Fruit fly (Drosophila melanogaster) whole organism, embryonic: ENCODE measurements around the gene CG4004.
A peak's percentile ranks its signal among the peaks of the same experiment; 100 is the strongest.

Source experiments
- Aef1 ChIP-seq: fragments of 200-800 bp; sonication (Bioruptor generic); IDR thresholded peaks from 3 replicates; pipeline ENCODE4 v1.3.6; 2022; ENCODE audit warnings: missing biosample characterization, missing genetic modification characterization
- Antp ChIP-seq: fragments of 200-800 bp; sonication (Bioruptor generic); optimal IDR thresholded peaks from 3 replicates; lab custom pipeline; 2016; ENCODE audit warnings: missing biosample characterization, missing genetic modification characterization
- Asciz ChIP-seq: fragments of 200-800 bp; sonication (Bioruptor generic); optimal IDR thresholded peaks from 2 replicates; lab custom pipeline; 2017; ENCODE audit warnings: missing biosample characterization, mild to moderate bottlenecking, missing genetic modification characterization, missing genetic modification reagents
- BEAF-32 ChIP-seq: fragments of 200-800 bp; sonication (Bioruptor generic); optimal IDR thresholded peaks from 3 replicates; lab custom pipeline; 2017; ENCODE audit warnings: missing biosample characterization, missing genetic modification characterization, mild to moderate bottlenecking, moderate library complexity, missing genetic modification reagents
- CG10543 ChIP-seq: fragments of 200-800 bp; sonication (Bioruptor generic); optimal IDR thresholded peaks from 3 replicates; lab custom pipeline; 2017; ENCODE audit warnings: missing biosample characterization, mild to moderate bottlenecking, missing genetic modification characterization, moderate library complexity
- CG11456 ChIP-seq: fragments of 200-800 bp; sonication (Bioruptor generic); IDR thresholded peaks from 3 replicates; pipeline ENCODE4 v1.3.6; 2022; ENCODE audit warnings: missing biosample characterization, missing genetic modification characterization
- CG12391 ChIP-seq: fragments of 200-800 bp; sonication (Bioruptor generic); optimal IDR thresholded peaks from 3 replicates; lab custom pipeline; 2018; ENCODE audit warnings: missing biosample characterization, mild to moderate bottlenecking, missing genetic modification characterization, moderate library complexity
- CG13123 ChIP-seq: fragments of 200-800 bp; sonication (Bioruptor generic); optimal IDR thresholded peaks from 2 replicates; lab custom pipeline; 2016; ENCODE audit warnings: missing biosample characterization, missing genetic modification characterization
- CG14860 ChIP-seq: fragments of 200-800 bp; sonication (Bioruptor generic); IDR thresholded peaks from 3 replicates; pipeline ENCODE4 v1.3.6; 2022; ENCODE audit warnings: missing biosample characterization, missing genetic modification characterization; ENCODE audit not compliant: partially characterized antibody
- CG17361 ChIP-seq: fragments of 200-800 bp; sonication (Bioruptor generic); IDR thresholded peaks from 3 replicates; pipeline ENCODE4 v1.3.6; 2022; ENCODE audit warnings: missing biosample characterization, missing genetic modification characterization
- CG17385 ChIP-seq: fragments of 200-800 bp; sonication (Bioruptor generic); optimal IDR thresholded peaks from 3 replicates; lab custom pipeline; 2018; ENCODE audit warnings: missing biosample characterization, mild to moderate bottlenecking, missing genetic modification characterization
- CG17802 ChIP-seq: fragments of 200-800 bp; sonication (Bioruptor generic); optimal IDR thresholded peaks from 2 replicates; lab custom pipeline; 2018; ENCODE audit warnings: missing biosample characterization, mild to moderate bottlenecking, missing genetic modification characterization, moderate library complexity
- CG17912 ChIP-seq: fragments of 200-800 bp; sonication (Bioruptor generic); optimal IDR thresholded peaks from 2 replicates; lab custom pipeline; 2018; ENCODE audit warnings: missing biosample characterization, mild to moderate bottlenecking, missing genetic modification characterization
- CG1792 ChIP-seq: fragments of 200-800 bp; sonication (Bioruptor generic); optimal IDR thresholded peaks from 2 replicates; lab custom pipeline; 2016; ENCODE audit warnings: missing biosample characterization, missing genetic modification characterization
- CG1832 ChIP-seq: fragments of 200-800 bp; sonication (Bioruptor generic); optimal IDR thresholded peaks from 2 replicates; lab custom pipeline; 2017; ENCODE audit warnings: missing biosample characterization, mild to moderate bottlenecking, missing genetic modification characterization, inconsistent platforms
- CG30403 ChIP-seq: fragments of 200-800 bp; sonication (Bioruptor generic); optimal IDR thresholded peaks from 3 replicates; lab custom pipeline; 2016; ENCODE audit warnings: missing biosample characterization, missing genetic modification characterization
- CG31365 ChIP-seq: fragments of 200-800 bp; sonication (Bioruptor generic); optimal IDR thresholded peaks from 2 replicates; lab custom pipeline; 2018; ENCODE audit warnings: missing biosample characterization, mild to moderate bottlenecking, missing genetic modification characterization
- CG3838 ChIP-seq: fragments of 200-800 bp; sonication (Bioruptor generic); optimal IDR thresholded peaks from 3 replicates; lab custom pipeline; 2016; ENCODE audit warnings: missing biosample characterization, missing genetic modification characterization
- CG4282 ChIP-seq: fragments of 200-800 bp; sonication (Bioruptor generic); optimal IDR thresholded peaks from 2 replicates; lab custom pipeline; 2016; ENCODE audit warnings: missing biosample characterization, missing genetic modification characterization
- CG4404 ChIP-seq: fragments of 200-800 bp; sonication (Bioruptor generic); IDR thresholded peaks from 2 replicates; pipeline ENCODE4 v1.3.6; 2022; ENCODE audit warnings: missing biosample characterization, missing genetic modification characterization
- CG5245 ChIP-seq: fragments of 200-800 bp; sonication (Bioruptor generic); optimal IDR thresholded peaks from 3 replicates; lab custom pipeline; 2016; ENCODE audit warnings: missing biosample characterization, missing genetic modification characterization
- CG6175 ChIP-seq: fragments of 200-800 bp; sonication (Bioruptor generic); IDR thresholded peaks from 3 replicates; pipeline ENCODE4 v1.3.6; 2022; ENCODE audit warnings: missing biosample characterization, missing genetic modification characterization
- CG7271 ChIP-seq: fragments of 200-800 bp; sonication (Bioruptor generic); optimal IDR thresholded peaks from 2 replicates; lab custom pipeline; 2018; ENCODE audit warnings: missing biosample characterization, mild to moderate bottlenecking, missing genetic modification characterization, moderate library complexity
- CG7372 ChIP-seq: fragments of 200-800 bp; sonication (Bioruptor generic); IDR thresholded peaks from 2 replicates; pipeline ENCODE4 v1.3.6; 2022; ENCODE audit warnings: missing biosample characterization, missing genetic modification characterization
- CG8281 ChIP-seq: fragments of 200-800 bp; sonication (Bioruptor generic); optimal IDR thresholded peaks from 2 replicates; lab custom pipeline; 2018; ENCODE audit warnings: missing biosample characterization, mild to moderate bottlenecking, missing genetic modification characterization, moderate library complexity
- CG8359 ChIP-seq: fragments of 200-800 bp; sonication (Bioruptor generic); optimal IDR thresholded peaks from 2 replicates; lab custom pipeline; 2017; ENCODE audit warnings: missing biosample characterization, mild to moderate bottlenecking, missing genetic modification characterization, borderline replicate concordance
- CHES-1-like ChIP-seq: fragments of 200-800 bp; sonication (Bioruptor generic); optimal IDR thresholded peaks from 2 replicates; lab custom pipeline; 2016; ENCODE audit warnings: missing biosample characterization, missing genetic modification characterization
- Camta ChIP-seq: fragments of 200-800 bp; sonication (Bioruptor generic); optimal IDR thresholded peaks from 2 replicates; lab custom pipeline; 2016; ENCODE audit warnings: missing biosample characterization, missing genetic modification characterization
- Dref ChIP-seq: fragments of 200-800 bp; sonication (Bioruptor generic); IDR thresholded peaks from 2 replicates; pipeline ENCODE4 v1.3.6; 2022; ENCODE audit warnings: missing biosample characterization, missing genetic modification characterization
- Lpt ChIP-seq: fragments of >200 bp; optimal IDR thresholded peaks from 2 replicates; lab custom pipeline; 2018; ENCODE audit warnings: missing biosample characterization, missing genetic modification characterization
- Myb ChIP-seq: fragments of 200-800 bp; sonication (Bioruptor generic); optimal IDR thresholded peaks from 2 replicates; lab custom pipeline; 2016; ENCODE audit warnings: missing biosample characterization, missing genetic modification characterization
- Nf-YC ChIP-seq: fragments of 200-800 bp; optimal IDR thresholded peaks from 3 replicates; lab custom pipeline; 2019; ENCODE audit warnings: missing biosample characterization, mild to moderate bottlenecking, missing genetic modification characterization, moderate library complexity
- Sox102F ChIP-seq: fragments of 200-800 bp; sonication (Bioruptor generic); optimal IDR thresholded peaks from 2 replicates; lab custom pipeline; 2018; ENCODE audit warnings: missing biosample characterization, mild to moderate bottlenecking, missing genetic modification characterization, moderate library complexity
- ab ChIP-seq: fragments of 200-800 bp; sonication (Bioruptor generic); optimal IDR thresholded peaks from 2 replicates; lab custom pipeline; 2016; ENCODE audit warnings: missing biosample characterization, missing genetic modification characterization
- ac ChIP-seq: fragments of 200-800 bp; sonication (Bioruptor generic); optimal IDR thresholded peaks from 3 replicates; lab custom pipeline; 2017; ENCODE audit warnings: missing biosample characterization, mild to moderate bottlenecking, missing genetic modification characterization
- chinmo ChIP-seq: fragments of 200-800 bp; sonication (Bioruptor generic); IDR thresholded peaks from 4 replicates; pipeline ENCODE4 v1.3.6; 2022; ENCODE audit warnings: missing biosample characterization, missing genetic modification characterization; ENCODE audit not compliant: partially characterized antibody
- danr ChIP-seq: fragments of 200-800 bp; sonication (Bioruptor generic); IDR thresholded peaks from 2 replicates; pipeline ENCODE4 v1.3.6; 2022; ENCODE audit warnings: missing biosample characterization, missing genetic modification characterization
- disco-r ChIP-seq: fragments of 200-800 bp; sonication (Bioruptor generic); optimal IDR thresholded peaks from 2 replicates; lab custom pipeline; 2016; ENCODE audit warnings: missing biosample characterization, missing genetic modification characterization
- dpn ChIP-seq, 2 experiments: fragments of 200-800 bp; sonication (Bioruptor generic); optimal IDR thresholded peaks; 3 replicates each; lab custom pipeline; 2016; ENCODE audit warnings: missing biosample characterization in 2 of 2, missing genetic modification characterization in 2 of 2
- eyg ChIP-seq: fragments of 200-800 bp; sonication (Bioruptor generic); optimal IDR thresholded peaks from 3 replicates; lab custom pipeline; 2016; ENCODE audit warnings: missing biosample characterization, missing genetic modification characterization
- ftz-f1 ChIP-seq: fragments of 200-800 bp; sonication (Bioruptor generic); optimal IDR thresholded peaks from 2 replicates; lab custom pipeline; 2016; ENCODE audit warnings: missing biosample characterization, missing genetic modification characterization
- gem ChIP-seq: fragments of 200-800 bp; sonication (Bioruptor generic); optimal IDR thresholded peaks from 2 replicates; lab custom pipeline; 2019; ENCODE audit warnings: missing biosample characterization, mild to moderate bottlenecking, missing genetic modification characterization, moderate library complexity
- gsb-n ChIP-seq: fragments of 200-800 bp; sonication (Bioruptor generic); optimal IDR thresholded peaks from 3 replicates; lab custom pipeline; 2018; ENCODE audit warnings: missing biosample characterization, mild to moderate bottlenecking, missing genetic modification characterization
- jing ChIP-seq: fragments of 200-800 bp; sonication (Bioruptor generic); optimal IDR thresholded peaks from 2 replicates; lab custom pipeline; 2018; ENCODE audit warnings: missing biosample characterization, mild to moderate bottlenecking, missing genetic modification characterization
- kah ChIP-seq: fragments of 200-800 bp; sonication (Bioruptor generic); optimal IDR thresholded peaks from 2 replicates; lab custom pipeline; 2018; ENCODE audit warnings: missing biosample characterization, mild to moderate bottlenecking, missing genetic modification characterization
- lab ChIP-seq: fragments of 200-800 bp; sonication (Bioruptor generic); optimal IDR thresholded peaks from 3 replicates; lab custom pipeline; 2017; ENCODE audit warnings: missing biosample characterization, missing genetic modification characterization, mild to moderate bottlenecking, moderate library complexity, missing genetic modification reagents
- phol ChIP-seq: fragments of 200-800 bp; sonication (Bioruptor generic); optimal IDR thresholded peaks from 3 replicates; lab custom pipeline; 2018; ENCODE audit warnings: missing biosample characterization, mild to moderate bottlenecking, missing genetic modification characterization, moderate library complexity
- sim ChIP-seq: fragments of 200-800 bp; sonication (Bioruptor generic); IDR thresholded peaks from 2 replicates; pipeline ENCODE4 v1.3.6; 2022; ENCODE audit warnings: missing biosample characterization, missing genetic modification characterization
- sr ChIP-seq: fragments of 200-800 bp; sonication (Bioruptor generic); IDR thresholded peaks from 3 replicates; pipeline ENCODE4 v1.3.6; 2022; ENCODE audit warnings: missing biosample characterization, missing genetic modification characterization
- tup ChIP-seq: fragments of 200-800 bp; sonication (Bioruptor generic); optimal IDR thresholded peaks from 2 replicates; lab custom pipeline; 2016; ENCODE audit warnings: missing biosample characterization, mild to moderate bottlenecking, missing genetic modification characterization, moderate library complexity
- vvl ChIP-seq: fragments of 200-800 bp; sonication (Bioruptor generic); IDR thresholded peaks from 2 replicates; pipeline ENCODE4 v1.3.6; 2022; ENCODE audit warnings: missing biosample characterization, missing genetic modification characterization
- zf30C ChIP-seq: fragments of 200-800 bp; sonication (Bioruptor generic); optimal IDR thresholded peaks from 3 replicates; lab custom pipeline; 2018; ENCODE audit warnings: missing biosample characterization, mild to moderate bottlenecking, missing genetic modification characterization

Gene CG4004

DNA sequence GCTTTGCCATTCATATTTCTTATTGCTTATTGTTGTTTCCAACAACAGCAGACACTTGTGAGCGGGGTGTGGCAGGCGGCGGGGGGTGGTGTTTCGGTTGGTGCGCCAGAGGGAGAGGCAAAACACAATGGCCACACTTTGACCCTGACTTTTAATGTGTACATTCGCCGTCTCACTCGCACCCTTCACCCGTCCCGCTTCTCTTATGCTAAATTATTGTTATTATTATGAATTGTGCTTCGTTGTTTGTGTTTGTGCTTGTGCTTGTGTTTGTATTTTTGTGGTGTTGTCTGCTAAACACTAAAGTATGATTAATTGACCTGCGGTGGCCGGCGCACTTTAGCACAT is 12.3 kb downstream of the CG4004 start (continued):
- no peak for TF ChIP-seq kah (GFP tag; lab: Kevin White, UChicago)
- TF ChIP-seq eyg (GFP tag; lab: Kevin White, UChicago), result no peak
- TF ChIP-seq CG12391 (tag; lab: Kevin White, UChicago), result no peak
- TF ChIP-seq CG17802 (tag; lab: Kevin White, UChicago), result no peak
- no peak for TF ChIP-seq CG4282 (GFP tag; lab: Kevin White, UChicago)
- TF ChIP-seq CG8281 (tag; lab: Kevin White, UChicago), result no peak
- TF ChIP-seq CG17385, result no peak
- TF ChIP-seq sim (GFP tag; lab: Robert Waterston, UW), result no peak
- TF ChIP-seq phol (tag; lab: Kevin White, UChicago), result no peak
- no peak for TF ChIP-seq jing (GFP tag; lab: Kevin White, UChicago)
- no peak for TF ChIP-seq Camta (GFP tag; lab: Kevin White, UChicago)
- no peak for TF ChIP-seq disco-r
- TF ChIP-seq gem (tag; lab: Kevin White, UChicago), result no peak
- TF ChIP-seq CG31365, result no peak
- TF ChIP-seq vvl (GFP tag; lab: Robert Waterston, UW), result peak; percentile 78
- TF ChIP-seq Aef1 (GFP tag; lab: Robert Waterston, UW), result peak; percentile 68
- peak; percentile 24; the same call in 1 of the 3 replicates for TF ChIP-seq CG17361 (GFP tag; lab: Robert Waterston, UW)
- no peak for TF ChIP-seq tup (GFP tag; lab: Kevin White, UChicago)
- TF ChIP-seq CG11456 (GFP tag; lab: Robert Waterston, UW), result no peak
- TF ChIP-seq ab, result no peak
- no peak for TF ChIP-seq CG7271
- no peak for TF ChIP-seq dpn (GFP tag; optimal IDR thresholded peaks at IDR 0.05; lab: Kevin White, UChicago)
- TF ChIP-seq CG7372 (GFP tag; lab: Robert Waterston, UW), result no peak
- peak; percentile 99 for TF ChIP-seq ftz-f1 (GFP tag; lab: Kevin White, UChicago)
- no peak for TF ChIP-seq Myb (GFP tag; lab: Kevin White, UChicago)
- no peak for TF ChIP-seq Asciz (GFP tag; lab: Kevin White, UChicago)
- TF ChIP-seq CG1832 (GFP tag; lab: Kevin White, UChicago), result peak; percentile 79
- TF ChIP-seq CG10543, result peak; percentile 88
- TF ChIP-seq Lpt (GFP tag; lab: Kevin White, UChicago), result no peak
- no peak for TF ChIP-seq CG30403 (GFP tag; lab: Kevin White, UChicago)
- no peak for TF ChIP-seq CG13123
- no peak for TF ChIP-seq CG17912 (GFP tag; lab: Kevin White, UChicago)
- TF ChIP-seq Antp (GFP tag; lab: Kevin White, UChicago), result no peak
- no peak for TF ChIP-seq zf30C (GFP tag; lab: Kevin White, UChicago)
- no peak for TF ChIP-seq CHES-1-like (GFP tag; lab: Kevin White, UChicago)
- no peak for TF ChIP-seq gsb-n (tag; lab: Kevin White, UChicago)
- TF ChIP-seq chinmo, result peak; percentile 94
- TF ChIP-seq CG5245, result no peak
- TF ChIP-seq CG3838 (GFP tag; lab: Kevin White, UChicago), result no peak
- TF ChIP-seq BEAF-32 (GFP tag; lab: Kevin White, UChicago), result no peak
- TF ChIP-seq Sox102F, result no peak
- TF ChIP-seq CG4404 (GFP tag; lab: Robert Waterston, UW), result no peak
- no peak for TF ChIP-seq CG14860 (GFP tag; lab: Robert Waterston, UW)
- peak; percentile 91; the same call in 2 of the 3 replicates for TF ChIP-seq CG6175 (GFP tag; lab: Robert Waterston, UW)
- TF ChIP-seq CG1792 (GFP tag; lab: Kevin White, UChicago), result no peak
- no peak for TF ChIP-seq lab
- no peak for TF ChIP-seq CG8359 (GFP tag; lab: Kevin White, UChicago)
- no peak for TF ChIP-seq danr (GFP tag; lab: Robert Waterston, UW)
- no peak for TF ChIP-seq Nf-YC (tag; lab: Kevin White, UChicago)
- no peak for TF ChIP-seq ac (GFP tag; lab: Kevin White, UChicago)
- no peak for TF ChIP-seq sr (GFP tag; lab: Robert Waterston, UW)
- TF ChIP-seq Dref (GFP tag; lab: Robert Waterston, UW), result no peak
